Fruit fly (Drosophila melanogaster): ENCODE results near the gene Ntf-2.

Gene Ntf-2

DNA sequence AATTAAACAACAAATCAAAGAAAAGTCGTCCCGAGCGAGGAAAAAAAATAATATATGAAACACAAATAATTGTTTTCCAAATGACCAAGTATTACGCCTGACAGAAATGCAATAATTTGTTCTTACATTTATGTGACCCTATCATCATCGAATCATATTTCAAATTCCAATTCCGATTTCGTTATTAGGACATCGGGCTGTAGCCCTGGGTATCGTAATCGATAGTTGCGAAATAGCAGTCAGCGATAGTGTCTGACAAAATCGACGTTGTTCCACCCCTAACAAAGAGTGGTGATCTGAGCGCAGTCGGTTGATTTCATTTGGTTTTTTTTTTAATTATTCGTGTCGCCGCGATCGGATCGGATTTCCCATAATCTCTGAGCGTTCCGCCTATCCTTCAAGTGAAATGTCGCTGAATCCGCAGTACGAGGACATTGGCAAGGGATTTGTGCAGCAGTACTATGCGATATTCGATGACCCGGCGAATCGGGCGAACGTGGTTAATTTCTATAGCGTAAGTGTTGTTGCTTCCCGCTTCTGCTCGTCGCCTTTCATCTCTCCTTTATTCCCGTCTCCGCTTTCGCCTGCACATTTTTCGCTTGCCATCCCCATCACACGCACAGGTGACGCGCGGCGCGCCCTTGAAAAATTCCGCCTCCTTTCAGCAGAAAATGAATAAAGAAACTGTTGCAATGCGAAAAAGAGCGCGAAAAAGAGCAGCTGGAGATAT lies at the start of gene Ntf-2:
Ntf-2 (plus strand) TSS at position 262 of the 730 bp plus-strand sequence.
- TF ChIP-seq CG17801 (GFP tag; optimal IDR thresholded peaks at IDR 0.05; ENCODE audit: partially characterized antibody): no peak

DNA sequence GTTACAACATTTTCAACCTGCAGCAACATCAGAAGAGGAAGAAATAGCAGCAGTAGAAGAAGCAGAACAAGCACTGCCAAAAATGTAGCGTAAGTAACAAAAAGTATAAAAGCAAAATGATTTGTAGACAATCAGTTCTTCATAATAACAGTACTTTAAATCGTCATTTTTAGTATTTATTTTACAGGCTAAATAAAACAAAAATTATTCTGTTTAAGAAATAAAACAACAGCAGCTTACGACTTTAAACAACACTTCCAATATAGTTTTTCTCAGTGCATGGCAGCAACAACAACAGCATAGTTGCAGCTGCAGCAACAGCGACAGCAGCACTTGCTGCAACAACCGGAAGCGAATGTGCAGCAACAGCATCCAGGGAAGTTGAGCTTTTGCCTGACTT lies 24.7 kb upstream of the Ntf-2 start:
- TF ChIP-seq CG17801 (GFP tag; optimal IDR thresholded peaks at IDR 0.05; ENCODE audit: partially characterized antibody): no peak

DNA sequence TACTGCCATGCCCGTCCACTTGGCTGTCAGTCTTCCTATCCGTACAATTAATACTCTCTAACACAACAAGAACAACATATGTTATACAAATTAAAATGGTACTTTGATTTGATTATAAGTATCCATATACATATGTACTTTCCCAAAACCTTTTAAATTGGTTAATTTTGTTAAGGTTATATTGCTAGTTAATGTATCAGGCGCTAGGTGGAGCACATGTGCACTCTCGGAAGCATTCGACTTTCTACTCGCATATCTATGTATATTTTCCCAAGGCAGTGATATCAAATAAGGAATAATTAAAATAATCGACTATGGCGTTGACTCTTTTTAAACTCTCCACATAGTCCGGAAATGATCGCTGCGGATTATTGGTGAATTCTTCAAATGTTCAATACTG lies 17.7 kb upstream of the Ntf-2 start:
- no peak for TF ChIP-seq CG17801 (GFP tag; optimal IDR thresholded peaks at IDR 0.05; ENCODE audit: partially characterized antibody)

DNA sequence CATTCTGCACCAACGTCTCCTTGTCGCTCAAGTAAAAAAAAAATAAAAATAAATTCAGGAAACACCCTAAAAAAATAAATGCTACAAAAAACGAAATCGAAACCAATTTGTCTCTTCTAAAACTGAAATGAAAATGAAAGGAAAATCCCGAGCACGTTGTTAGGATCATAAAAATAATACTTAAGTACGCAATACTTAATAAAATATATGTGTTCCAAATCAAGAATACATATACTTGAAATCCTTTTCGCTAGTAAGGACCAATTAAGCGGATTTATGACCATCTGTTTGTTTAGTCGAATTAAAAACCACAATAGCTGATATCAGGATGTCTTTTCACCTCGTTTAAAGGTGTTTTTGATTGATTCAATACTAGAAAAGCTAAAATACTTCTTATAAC lies 9.5 kb upstream of the Ntf-2 start, which contains the start of gene r-cup:
r-cup (minus strand) TSS at position 101 of the 400 bp plus-strand sequence.
- TF ChIP-seq CG17801 (GFP tag; optimal IDR thresholded peaks at IDR 0.05; ENCODE audit: partially characterized antibody): no peak

DNA sequence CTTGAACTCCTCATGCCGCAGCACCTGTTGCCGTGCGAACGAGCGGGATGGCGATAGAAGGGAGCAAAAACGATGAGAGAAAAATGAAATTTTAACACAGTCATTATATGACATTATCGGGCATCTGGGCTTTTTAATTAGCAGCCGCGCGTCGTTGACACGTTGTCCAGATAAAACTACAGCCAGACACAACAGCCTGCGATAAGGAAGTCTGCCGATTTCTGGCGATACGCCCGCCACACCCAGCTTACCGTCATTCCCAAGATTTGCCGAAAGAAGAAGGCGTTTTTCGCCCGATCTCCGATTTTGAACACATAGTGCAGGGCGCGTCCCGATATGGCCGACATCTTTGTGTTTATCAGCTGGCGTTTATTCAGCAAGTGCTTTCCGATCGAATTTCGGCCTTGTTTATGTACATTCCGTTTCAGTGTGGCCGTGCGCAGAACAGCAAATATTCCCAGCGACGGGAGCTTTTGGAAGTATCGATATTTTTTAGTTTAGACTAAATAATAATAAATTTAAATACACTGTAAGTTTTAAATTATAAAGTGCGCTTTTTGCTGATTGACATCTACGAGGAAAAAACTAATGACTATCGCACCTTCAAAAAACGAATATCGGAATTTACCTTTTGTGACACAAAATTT lies 7.2 kb upstream of the Ntf-2 start, which contains the start of gene CG1532:
CG1532 (minus strand) TSS at position 433 of the 647 bp plus-strand sequence.
- peak; percentile 33 for TF ChIP-seq CG17801 (GFP tag; optimal IDR thresholded peaks at IDR 0.05; ENCODE audit: partially characterized antibody)

DNA sequence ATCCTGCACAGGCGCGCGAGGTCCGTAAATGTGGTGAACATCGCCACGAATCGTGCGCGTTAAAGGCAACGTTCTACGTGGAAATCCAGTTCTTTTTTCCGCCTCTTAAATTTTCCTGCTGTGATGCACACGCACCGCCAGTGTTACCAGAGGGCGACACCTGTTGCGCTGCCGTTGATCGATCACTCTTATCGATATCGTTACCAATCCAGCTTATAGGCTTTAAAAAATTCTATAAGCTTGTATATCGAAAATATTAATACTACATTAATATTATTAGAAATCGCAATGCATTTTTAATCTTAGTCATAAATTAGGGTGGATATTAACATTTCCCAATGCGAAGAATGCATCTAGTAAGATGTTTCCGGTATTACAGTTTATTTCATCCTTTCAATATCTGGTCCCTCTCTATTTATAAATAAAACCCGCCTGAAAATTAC lies 3.4 kb upstream of the Ntf-2 start, which contains the start of gene CG1529:
CG1529 (minus strand) TSS at position 132 of the 443 bp plus-strand sequence.
- TF ChIP-seq CG17801 (GFP tag; optimal IDR thresholded peaks at IDR 0.05; ENCODE audit: partially characterized antibody): peak; percentile 39

DNA sequence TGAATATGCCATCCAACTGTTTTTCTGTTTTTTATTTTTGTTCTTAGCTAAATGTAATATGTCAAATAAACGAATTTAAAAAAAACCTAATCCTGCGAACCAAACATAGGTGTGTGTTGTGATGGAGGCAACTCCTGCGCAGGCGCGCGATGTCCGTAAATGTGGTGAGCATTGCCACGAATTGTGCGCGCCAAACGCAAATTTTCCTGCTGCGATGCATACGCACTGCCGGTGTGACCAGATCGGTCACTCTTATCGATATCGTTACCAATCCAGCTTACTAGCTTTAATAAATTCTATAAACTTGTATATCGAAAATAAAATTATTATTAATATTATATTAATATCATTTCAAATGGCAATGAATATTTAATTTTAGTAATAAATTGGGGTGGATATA lies 631 bp upstream of the Ntf-2 start:
- no peak for TF ChIP-seq CG17801 (GFP tag; optimal IDR thresholded peaks at IDR 0.05; ENCODE audit: partially characterized antibody)

DNA sequence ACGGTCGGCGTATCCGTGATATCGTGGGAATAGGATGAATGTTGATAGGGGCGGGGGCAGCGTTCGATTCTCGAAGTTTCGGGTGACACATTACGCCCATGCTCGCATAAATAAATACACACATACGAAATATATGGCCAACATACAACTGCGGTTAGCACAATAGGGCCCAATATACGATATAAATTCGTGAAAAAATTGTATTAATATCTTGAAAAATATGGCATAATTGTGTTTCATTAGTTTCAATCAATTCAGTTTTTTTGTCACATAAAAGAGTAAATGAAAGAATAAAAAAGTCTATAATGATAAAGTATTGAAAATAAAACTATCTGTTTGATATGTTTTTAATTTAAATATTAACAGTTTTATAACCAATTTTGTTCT lies 662 bp downstream of the Ntf-2 start:
- peak; percentile 34 for TF ChIP-seq CG17801 (GFP tag; optimal IDR thresholded peaks at IDR 0.05; ENCODE audit: partially characterized antibody)

DNA sequence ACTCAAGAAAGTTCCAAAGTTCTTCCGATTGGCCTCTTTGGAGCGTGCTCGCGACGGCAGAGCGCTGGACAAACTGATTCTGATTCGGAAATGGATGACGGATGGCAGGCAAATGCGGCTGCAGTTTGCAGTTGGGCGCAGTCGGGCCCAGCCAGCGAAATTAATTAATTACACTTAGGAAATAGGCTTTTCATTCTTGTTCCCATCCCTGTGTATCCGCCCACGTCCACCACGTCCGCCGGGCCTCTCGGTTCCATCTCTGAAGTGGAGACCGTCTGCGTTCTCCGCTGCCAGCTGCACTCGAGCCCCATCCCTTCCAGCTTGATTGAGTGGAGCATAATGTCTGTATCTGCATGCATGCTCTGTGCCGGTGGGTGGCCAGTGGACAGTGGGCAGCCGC lies 5.2 kb downstream of the Ntf-2 start, which contains the start of gene CG15449:
CG15449 (minus strand) TSS at position 101 of the 400 bp plus-strand sequence.
- no peak for TF ChIP-seq CG17801 (GFP tag; optimal IDR thresholded peaks at IDR 0.05; ENCODE audit: partially characterized antibody)

DNA sequence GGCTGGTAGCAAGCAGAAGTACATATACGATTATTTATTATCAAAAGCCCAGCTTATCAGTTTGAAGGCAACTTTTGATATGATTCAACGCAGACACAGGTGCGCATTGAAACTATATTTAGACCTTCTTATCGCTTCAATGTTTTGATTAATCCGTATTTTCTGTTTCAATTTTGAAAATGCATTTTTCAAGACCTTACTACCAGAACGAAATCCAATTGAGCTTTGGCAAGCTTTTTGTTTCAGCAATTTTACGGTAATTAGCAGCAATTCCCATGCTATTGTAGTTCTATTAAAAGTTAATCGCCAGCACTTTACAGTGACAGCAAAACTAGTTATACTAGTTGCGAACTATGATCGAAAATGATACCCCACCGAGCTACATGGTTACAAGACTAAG lies 6.6 kb downstream of the Ntf-2 start, which contains the start of gene Mgstl:
Mgstl (plus strand) TSS at position 301 of the 400 bp plus-strand sequence.
- TF ChIP-seq CG17801 (GFP tag; optimal IDR thresholded peaks at IDR 0.05; ENCODE audit: partially characterized antibody): no peak

DNA sequence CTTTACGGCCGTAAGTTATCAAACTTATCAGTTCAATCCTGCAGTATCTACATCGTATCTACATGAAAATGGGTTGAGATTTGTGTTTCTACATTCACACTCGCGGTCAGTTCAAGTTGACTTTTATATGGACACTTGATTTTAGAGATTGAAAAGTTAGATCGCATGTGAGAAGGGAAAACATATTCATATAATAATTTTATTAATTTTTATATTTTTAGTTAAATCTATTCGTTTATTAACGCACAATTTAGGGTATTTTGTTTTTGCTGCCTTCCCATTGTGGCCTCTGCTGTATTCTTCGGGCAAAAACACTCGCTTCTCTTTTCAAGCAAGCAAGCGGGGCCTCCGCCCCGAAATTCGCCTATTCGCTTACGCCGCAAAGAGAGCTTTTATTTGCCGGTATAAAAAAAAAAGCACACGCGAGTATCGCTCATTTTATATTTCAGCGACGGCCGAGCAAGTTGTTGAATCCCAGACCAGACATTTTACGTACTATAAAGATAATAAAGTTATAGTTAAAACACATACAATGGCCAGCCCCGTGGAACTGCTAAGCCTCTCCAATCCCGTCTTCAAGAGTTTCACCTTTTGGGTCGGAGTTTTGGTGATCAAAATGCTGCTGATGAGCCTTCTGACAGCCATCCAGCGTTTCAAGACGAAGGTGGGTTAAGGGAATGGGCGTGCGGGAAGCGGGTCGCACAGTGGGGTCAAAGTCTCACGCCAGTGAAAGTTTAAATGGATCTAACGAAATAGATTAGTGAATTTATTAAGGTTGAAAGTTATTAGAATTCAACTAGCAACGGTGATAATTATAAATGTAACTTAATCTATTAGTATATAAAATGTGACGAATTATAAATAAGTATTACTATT lies 7.6 kb downstream of the Ntf-2 start:
- peak; percentile 87 for TF ChIP-seq CG17801 (GFP tag; optimal IDR thresholded peaks at IDR 0.05; ENCODE audit: partially characterized antibody)

DNA sequence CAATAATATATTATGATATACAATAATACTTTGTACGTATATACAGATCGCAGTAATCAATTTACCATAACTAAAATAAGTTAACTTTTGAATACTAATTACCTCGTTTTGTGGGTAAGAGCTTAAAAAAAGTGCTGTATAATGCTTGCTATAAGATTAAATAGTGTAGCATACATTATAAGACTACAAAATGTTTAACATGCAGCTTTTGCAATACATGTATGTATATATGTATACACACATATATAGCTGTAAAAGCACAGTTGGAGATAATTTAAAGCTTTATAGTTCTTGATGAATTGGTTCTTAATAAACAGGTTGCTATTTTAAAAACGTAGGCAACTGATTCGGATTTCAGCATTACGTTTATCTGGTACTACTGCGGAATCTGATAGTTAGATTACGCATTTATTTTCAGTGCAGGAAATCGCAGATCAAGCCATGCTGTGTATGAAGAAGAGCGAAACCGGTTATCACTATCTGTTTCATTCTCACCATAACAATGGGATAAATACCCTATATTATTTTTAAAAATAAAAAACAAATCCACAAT lies 9.1 kb downstream of the Ntf-2 start:
- TF ChIP-seq CG17801 (GFP tag; optimal IDR thresholded peaks at IDR 0.05; ENCODE audit: partially characterized antibody): no peak

DNA sequence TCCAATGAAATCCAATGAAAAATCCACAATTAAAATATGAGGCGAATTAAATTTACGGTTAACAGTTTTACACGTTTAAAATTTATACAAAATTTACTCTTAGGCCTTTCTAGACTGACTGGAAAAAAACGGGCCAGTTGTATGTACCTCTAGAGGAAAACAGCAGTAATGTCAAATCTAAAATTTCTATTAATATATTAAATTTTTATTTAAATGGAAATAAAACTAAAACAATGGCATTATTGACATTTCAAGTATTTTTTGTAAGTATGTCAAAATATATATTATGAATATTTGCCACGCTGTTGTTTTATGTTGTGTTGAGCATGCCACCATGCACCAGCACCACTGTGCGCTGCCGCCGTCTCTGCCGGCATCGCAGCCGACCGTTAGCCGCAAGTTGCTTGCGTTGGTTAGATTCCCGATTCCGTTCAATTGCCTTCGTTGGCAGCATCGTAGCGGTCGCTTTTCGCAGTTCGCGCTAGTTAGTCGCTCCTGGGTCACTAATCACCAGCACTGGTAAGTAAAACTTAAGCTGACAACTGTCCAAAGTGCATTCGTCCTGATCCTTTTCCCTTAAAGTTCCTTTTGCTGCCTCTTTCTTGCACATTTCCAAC lies 9.7 kb downstream of the Ntf-2 start, which contains the start of gene Cbs:
Cbs (plus strand) TSS at position 308 of the 617 bp plus-strand sequence.
- TF ChIP-seq CG17801 (GFP tag; optimal IDR thresholded peaks at IDR 0.05; ENCODE audit: partially characterized antibody): no peak

DNA sequence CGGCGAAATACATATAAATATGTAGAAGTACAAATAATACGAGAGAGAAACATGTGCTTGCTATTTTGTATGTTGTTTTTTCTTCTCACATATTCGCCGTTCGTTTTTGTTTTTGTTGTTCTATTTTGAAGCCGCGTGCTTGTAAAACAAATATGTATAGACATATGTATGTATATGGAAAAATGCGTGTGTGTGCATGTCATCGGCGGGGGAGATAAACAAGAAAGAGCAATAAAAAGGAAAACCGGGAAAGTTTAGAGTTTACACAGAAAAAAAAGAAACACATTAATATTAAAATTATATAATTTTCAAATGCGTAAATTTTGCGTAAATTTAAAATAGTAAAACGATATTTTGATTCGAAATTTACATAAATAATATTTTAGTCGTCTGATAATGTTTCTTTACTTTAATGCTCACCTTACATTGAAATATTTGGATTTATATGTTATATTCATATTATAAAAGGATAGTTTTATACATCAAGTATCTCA lies 10.2 kb downstream of the Ntf-2 start:
- TF ChIP-seq CG17801 (GFP tag; optimal IDR thresholded peaks at IDR 0.05; ENCODE audit: partially characterized antibody): no peak

All from ovary, adult (tissue).